Worm (Caenorhabditis elegans) whole organism, L4/young adult: ENCODE measurements around the gene C07D8.6.
"Not testable (repeated sequence)": the region's sequence is repeated elsewhere in the genome, so short reads cannot be mapped to it uniquely, and the experiment has no call there.

Source experiments
- W03F9.2 ChIP-seq: fragments of 150-350 bp; optimal IDR thresholded peaks from 2 replicates; lab custom pipeline; 2014; ENCODE audit warnings: missing biosample characterization, missing genetic modification characterization
- dao-5 ChIP-seq: sonication (generic microtip); optimal IDR thresholded peaks from 2 replicates; lab custom pipeline; 2016; ENCODE audit warnings: missing genotype, missing genetic modification characterization, moderate library complexity, missing compliant biosample characterization
- him-1 ChIP-seq: sonication (generic microtip); optimal IDR thresholded peaks from 2 replicates; lab custom pipeline; 2016; ENCODE audit warnings: missing genotype, missing genetic modification reagents, missing genetic modification characterization, missing compliant biosample characterization

The C07D8.6 gene

DNA sequence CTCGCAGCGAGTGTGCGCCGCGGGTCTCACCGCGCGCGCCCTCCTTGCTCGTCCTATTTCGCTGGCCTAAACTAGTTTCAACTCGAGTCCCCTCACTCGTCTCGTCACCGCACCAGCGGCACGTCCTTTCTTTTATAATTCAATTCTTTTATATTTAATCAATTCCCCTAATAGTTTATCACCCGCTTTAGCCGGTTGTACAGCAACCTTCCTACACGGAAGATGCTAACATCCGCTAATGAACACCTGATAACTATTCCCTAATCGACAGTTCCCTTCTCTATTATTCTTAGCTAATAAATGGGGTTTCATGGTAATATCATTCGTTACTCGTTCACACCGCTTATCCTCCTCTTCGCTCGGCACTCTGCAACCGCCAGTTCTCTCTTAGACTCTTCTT is 24.0 kb downstream of the C07D8.6 start, which contains the start of gene C56G3.2:
TSS of gene C56G3.2 (plus strand) at position 301 of the 400 bp plus-strand sequence.
- not testable (repeated sequence) for TF ChIP-seq W03F9.2, dao-5, him-1 (tag; lab: Kevin White, UChicago)

DNA sequence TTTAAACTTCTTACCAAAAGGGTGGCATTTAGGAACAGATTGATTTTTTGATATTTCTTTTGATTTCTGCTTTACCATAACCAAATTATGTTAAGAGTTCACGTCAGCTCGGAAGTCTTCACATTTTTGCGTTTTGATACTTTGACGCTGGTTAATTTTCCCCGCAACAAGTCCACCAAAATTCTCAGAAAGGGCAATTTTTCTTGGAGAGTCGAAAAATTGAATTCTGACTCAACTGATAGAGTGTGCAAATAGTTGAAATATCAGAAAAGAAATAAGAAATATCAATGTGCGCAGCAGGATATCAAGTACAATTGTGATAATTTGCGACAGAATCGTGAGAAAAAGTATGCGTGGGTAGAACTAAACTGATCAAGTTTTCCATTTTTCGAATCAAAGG is 28.5 kb downstream of the C07D8.6 start:
- TF ChIP-seq dao-5 (tag; lab: Kevin White, UChicago) (no peak), him-1 (tag; lab: Kevin White, UChicago) (no peak), W03F9.2 (tag; lab: Kevin White, UChicago) (no peak)

DNA sequence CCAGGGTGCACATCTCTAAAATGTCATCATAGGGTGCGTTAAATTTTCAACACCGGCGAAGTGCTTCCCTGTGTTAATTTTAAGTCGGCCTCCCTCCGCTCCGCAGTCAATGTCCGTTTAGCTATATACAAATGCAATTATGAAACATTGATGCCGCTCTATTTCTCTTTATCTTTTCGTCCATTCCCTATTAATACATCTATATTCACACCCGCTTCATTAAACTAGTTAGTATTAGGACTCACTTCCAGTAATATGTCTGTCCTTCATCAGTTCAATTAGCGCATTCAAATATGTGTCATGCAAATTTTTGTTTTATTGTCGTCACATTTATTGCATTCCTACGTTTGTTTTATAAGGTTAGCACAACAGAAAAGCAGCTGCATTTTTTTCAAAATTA is 30.6 kb downstream of the C07D8.6 start:
- no peak for TF ChIP-seq dao-5 (tag; lab: Kevin White, UChicago)
- no peak for TF ChIP-seq him-1 (tag; lab: Kevin White, UChicago)
- TF ChIP-seq W03F9.2 (tag; lab: Kevin White, UChicago), result no peak

ce11 chrX:7376941-7377340 is 35.6 kb downstream of the C07D8.6 start, which contains the start of gene npr-8:
npr-8 (plus strand) TSS chrX:7377302.
- TF ChIP-seq dao-5 (tag; lab: Kevin White, UChicago) (no peak), him-1 (tag; lab: Kevin White, UChicago) (no peak), W03F9.2 (tag; lab: Kevin White, UChicago) (no peak)

ce11 chrX:7378608-7379007 is 37.3 kb downstream of the C07D8.6 start:
- TF ChIP-seq W03F9.2 (tag; lab: Kevin White, UChicago) (no peak), him-1 (tag; lab: Kevin White, UChicago) (no peak), dao-5 (tag; lab: Kevin White, UChicago) (no peak)

ce11 chrX:7390270-7390669 is 49.0 kb downstream of the C07D8.6 start, which contains the start of gene C10A4.6:
C10A4.6 (plus strand) TSS chrX:7390570.
- TF ChIP-seq dao-5 (tag; lab: Kevin White, UChicago) (no peak), him-1 (tag; lab: Kevin White, UChicago) (no peak)
